Worm (Caenorhabditis elegans): Measurements from ENCODE around the gene T05C1.2.

DNA sequence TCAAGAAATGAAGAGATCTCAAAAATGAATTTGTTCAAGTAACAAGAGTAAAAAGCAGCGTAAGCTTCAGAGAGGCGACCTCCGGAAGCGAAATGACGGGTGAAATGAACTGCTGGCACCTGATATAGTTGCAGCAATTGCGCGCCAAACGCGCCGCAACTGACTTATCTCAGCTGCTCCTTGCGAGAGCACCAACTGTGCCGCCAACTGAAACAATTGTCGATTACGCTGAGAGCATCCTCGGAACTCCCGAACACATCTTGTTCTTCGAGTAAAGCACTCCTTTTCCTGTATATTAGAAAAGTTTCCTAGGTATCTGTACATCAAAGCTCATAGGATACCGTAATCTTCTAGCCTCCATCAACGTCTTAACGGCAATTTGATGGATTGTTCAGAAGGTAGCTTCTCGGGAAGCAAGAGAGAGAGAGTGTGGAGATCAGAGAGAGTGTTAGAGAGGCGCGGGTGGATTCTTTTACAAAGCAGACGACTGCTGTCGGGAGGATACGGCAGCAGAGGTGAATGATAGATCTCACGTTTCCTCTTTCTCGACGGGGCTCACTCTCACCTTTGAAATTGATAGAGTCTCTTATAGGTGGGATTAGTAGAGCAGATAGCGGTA is 38.2 kb upstream of the T05C1.2 start:
- no peak for TF ChIP-seq scrt-1 (GFP tag; IDR thresholded peaks at IDR 0.05)
- no peak for TF ChIP-seq hmbx-1 (tag; optimal IDR thresholded peaks at IDR 0.05)
- TF ChIP-seq pes-1 (GFP tag; IDR thresholded peaks at IDR 0.05): no peak
